Worm (Caenorhabditis elegans) whole organism, L3 larva: ENCODE results near the gene spig-7.
A peak's percentile ranks its signal among the peaks of the same experiment; 100 is the strongest.

Experiments
- ZK546.5 ChIP-seq: sonication (generic microtip); optimal IDR thresholded peaks from 2 replicates; lab custom pipeline; 2017; ENCODE audit warnings: missing biosample characterization, missing genetic modification characterization
- aly-2 ChIP-seq: fragments of 150-350 bp; optimal IDR thresholded peaks from 2 replicates; lab custom pipeline; 2014; ENCODE audit warnings: missing biosample characterization, missing genetic modification characterization
- ceh-16 ChIP-seq: sonication (generic microtip); optimal IDR thresholded peaks from 2 replicates; lab custom pipeline; 2017; ENCODE audit warnings: missing biosample characterization, missing genetic modification characterization
- ceh-28 ChIP-seq: fragments of 150-350 bp; optimal IDR thresholded peaks from 2 replicates; lab custom pipeline; 2014; ENCODE audit warnings: missing biosample characterization, missing genetic modification reagents, missing genetic modification characterization
- ceh-82 ChIP-seq: fragments of 150-350 bp; optimal IDR thresholded peaks from 2 replicates; lab custom pipeline; 2014; ENCODE audit warnings: missing biosample characterization, missing genetic modification characterization
- ceh-9 ChIP-seq: sonication (generic microtip); optimal IDR thresholded peaks from 2 replicates; lab custom pipeline; 2018; ENCODE audit warnings: missing biosample characterization, missing genetic modification characterization
- daf-12 ChIP-seq: fragments of 150-350 bp; optimal IDR thresholded peaks from 2 replicates; lab custom pipeline; 2014; ENCODE audit warnings: missing biosample characterization, missing genetic modification reagents, missing genetic modification characterization
- egl-27 ChIP-seq: sonication (generic microtip); optimal IDR thresholded peaks from 4 replicates; lab custom pipeline; 2017; ENCODE audit warnings: missing biosample characterization, missing genetic modification reagents, missing genetic modification characterization
- elt-1 ChIP-seq: fragments of 150-350 bp; optimal IDR thresholded peaks from 2 replicates; lab custom pipeline; 2014; ENCODE audit warnings: missing biosample characterization, missing genetic modification characterization
- elt-2 ChIP-seq: sonication (generic microtip); optimal IDR thresholded peaks from 2 replicates; lab custom pipeline; 2016; ENCODE audit warnings: missing genetic modification reagents, mild to moderate bottlenecking, missing genetic modification characterization, missing compliant biosample characterization
- elt-3 ChIP-seq, 3 experiments: fragments of 150-350 bp in 1 of 3; sonication (generic microtip) in 2 of 3; optimal IDR thresholded peaks; 2 replicates in 2 of 3; 4 replicates in 1 of 3; lab custom pipeline; 2014 to 2017; ENCODE audit warnings: missing biosample characterization in 3 of 3, missing genetic modification characterization in 3 of 3
- eor-1 ChIP-seq, 2 experiments: fragments of 150-350 bp; optimal IDR thresholded peaks; 2 replicates each; lab custom pipeline; 2014 to 2018; ENCODE audit warnings: missing biosample characterization in 2 of 2, missing genetic modification characterization in 2 of 2
- fos-1 ChIP-seq: fragments of 150-350 bp; optimal IDR thresholded peaks from 2 replicates; lab custom pipeline; 2014; ENCODE audit warnings: missing biosample characterization, missing genetic modification characterization
- hmg-11 ChIP-seq: sonication (generic microtip); optimal IDR thresholded peaks from 2 replicates; lab custom pipeline; 2016; ENCODE audit warnings: missing genetic modification characterization, missing compliant biosample characterization
- jun-1 ChIP-seq: fragments of 150-350 bp; optimal IDR thresholded peaks from 2 replicates; lab custom pipeline; 2014; ENCODE audit warnings: missing biosample characterization, missing genetic modification reagents, missing genetic modification characterization
- lin-15B ChIP-seq: fragments of 150-350 bp; optimal IDR thresholded peaks from 2 replicates; lab custom pipeline; 2014; ENCODE audit warnings: missing biosample characterization, missing genetic modification characterization
- lin-39 ChIP-seq: fragments of 150-350 bp; optimal IDR thresholded peaks from 2 replicates; lab custom pipeline; 2018; ENCODE audit warnings: missing biosample characterization, missing genetic modification reagents, missing genetic modification characterization
- lsy-12 ChIP-seq: sonication (generic microtip); optimal IDR thresholded peaks from 2 replicates; lab custom pipeline; 2016; ENCODE audit warnings: mild to moderate bottlenecking, missing genetic modification characterization, missing compliant biosample characterization
- mdl-1 ChIP-seq: fragments of 150-350 bp; optimal IDR thresholded peaks from 2 replicates; lab custom pipeline; 2014; ENCODE audit warnings: missing biosample characterization, missing genetic modification characterization
- mml-1 ChIP-seq: fragments of 150-350 bp; sonication (generic microtip); optimal IDR thresholded peaks from 3 replicates; lab custom pipeline; 2014; ENCODE audit warnings: missing biosample characterization, missing genetic modification characterization
- nfya-1 ChIP-seq: sonication (generic microtip); optimal IDR thresholded peaks from 2 replicates; lab custom pipeline; 2017; ENCODE audit warnings: missing genetic modification characterization, mild to moderate bottlenecking, missing compliant biosample characterization, antibody characterized with exemption, moderate library complexity; ENCODE audit not compliant: insufficient read depth
- nhr-11 ChIP-seq: fragments of 150-350 bp; optimal IDR thresholded peaks from 2 replicates; lab custom pipeline; 2014; ENCODE audit warnings: missing biosample characterization, missing genetic modification characterization
- nhr-12 ChIP-seq: fragments of 150-350 bp; optimal IDR thresholded peaks from 2 replicates; lab custom pipeline; 2014; ENCODE audit warnings: missing biosample characterization, missing genetic modification characterization
- nhr-23 ChIP-seq: fragments of 150-350 bp; optimal IDR thresholded peaks from 2 replicates; lab custom pipeline; 2014; ENCODE audit warnings: missing biosample characterization, missing genetic modification reagents, missing genetic modification characterization
- nhr-237 ChIP-seq: fragments of 150-350 bp; optimal IDR thresholded peaks from 2 replicates; lab custom pipeline; 2014; ENCODE audit warnings: missing biosample characterization, missing genetic modification characterization
- nhr-25 ChIP-seq: sonication (generic microtip); optimal IDR thresholded peaks from 2 replicates; lab custom pipeline; 2017; ENCODE audit warnings: missing biosample characterization, missing genetic modification characterization
- nhr-28 ChIP-seq: fragments of 150-350 bp; optimal IDR thresholded peaks from 2 replicates; lab custom pipeline; 2014; ENCODE audit warnings: missing biosample characterization, missing genetic modification characterization
- nhr-43 ChIP-seq: sonication (generic microtip); optimal IDR thresholded peaks from 2 replicates; lab custom pipeline; 2016; ENCODE audit warnings: mild to moderate bottlenecking, missing genetic modification characterization, missing compliant biosample characterization; ENCODE audit not compliant: poor library complexity, severe bottlenecking
- nhr-77 ChIP-seq: fragments of 150-350 bp; optimal IDR thresholded peaks from 2 replicates; lab custom pipeline; 2014; ENCODE audit warnings: missing biosample characterization, missing genetic modification characterization
- pha-4 ChIP-seq: fragments of 150-350 bp; optimal IDR thresholded peaks from 2 replicates; lab custom pipeline; 2014; ENCODE audit warnings: missing biosample characterization, missing genetic modification reagents, missing genetic modification characterization
- pqm-1 ChIP-seq: fragments of 150-350 bp; optimal IDR thresholded peaks from 2 replicates; lab custom pipeline; 2017; ENCODE audit warnings: missing biosample characterization, missing genetic modification characterization, inconsistent platforms
- snpc-4 ChIP-seq: fragments of 150-350 bp; optimal IDR thresholded peaks from 2 replicates; lab custom pipeline; 2014; ENCODE audit warnings: missing biosample characterization, missing genetic modification characterization
- tbx-2 ChIP-seq: sonication (generic microtip); optimal IDR thresholded peaks from 2 replicates; lab custom pipeline; 2016; ENCODE audit warnings: mild to moderate bottlenecking, missing genetic modification characterization, missing compliant biosample characterization
- unc-39 ChIP-seq: sonication (generic microtip); optimal IDR thresholded peaks from 4 replicates; lab custom pipeline; 2017; ENCODE audit warnings: missing biosample characterization, missing genetic modification characterization
- unc-62 ChIP-seq: fragments of 150-350 bp; sonication (generic microtip); optimal IDR thresholded peaks from 4 replicates; lab custom pipeline; 2014; ENCODE audit warnings: missing biosample characterization, missing genetic modification reagents, missing genetic modification characterization
- zag-1 ChIP-seq: fragments of 150-350 bp; optimal IDR thresholded peaks from 2 replicates; lab custom pipeline; 2014; ENCODE audit warnings: missing biosample characterization, missing genetic modification characterization
- ztf-11 ChIP-seq: fragments of 150-350 bp; optimal IDR thresholded peaks from 2 replicates; lab custom pipeline; 2014; ENCODE audit warnings: missing biosample characterization, missing genetic modification characterization
- ztf-4 ChIP-seq: fragments of 150-350 bp; optimal IDR thresholded peaks from 2 replicates; lab custom pipeline; 2014; ENCODE audit warnings: missing biosample characterization, missing genetic modification characterization

spig-7 gene

ce11 chrV:1451334-1451733, 43.2 kb upstream of the spig-7 start, which contains the start of gene srj-23:
srj-23 (plus strand) TSS chrV:1451634.
- TF ChIP-seq lsy-12 (tag; lab: Kevin White, UChicago) (no peak), lin-15B (no peak), nhr-11 (tag; lab: Kevin White, UChicago) (no peak), tbx-2 (no peak), aly-2 (tag; lab: Kevin White, UChicago) (no peak), mml-1 (tag; lab: Kevin White, UChicago) (no peak), nfya-1 (no peak), nhr-28 (no peak), elt-3 (tag; optimal IDR thresholded peaks at IDR 0.05; lab: Kevin White, UChicago) (no peak), ZK546.5 (tag; lab: Kevin White, UChicago) (no peak), zag-1 (tag; lab: Kevin White, UChicago) (no peak), ceh-9 (tag; lab: Kevin White, UChicago) (no peak), mdl-1 (tag; lab: Kevin White, UChicago) (no peak), nhr-43 (tag; lab: Kevin White, UChicago) (no peak), pqm-1 (tag; lab: Kevin White, UChicago) (no peak), daf-12 (tag; lab: Kevin White, UChicago) (no peak), nhr-23 (tag; lab: Kevin White, UChicago) (no peak), egl-27 (tag; lab: Kevin White, UChicago) (no peak), unc-39 (tag; lab: Kevin White, UChicago) (no peak), ztf-4 (tag; lab: Kevin White, UChicago) (no peak)

ce11 chrV:1454762-1455161, 39.8 kb upstream of the spig-7 start, which contains the start of gene chil-14:
chil-14 (plus strand) TSS chrV:1455062.
- TF ChIP-seq pqm-1 (tag; lab: Kevin White, UChicago) (no peak), ztf-4 (tag; lab: Kevin White, UChicago) (no peak), tbx-2 (no peak)

- TF ChIP-seq ceh-16 (tag; lab: Kevin White, UChicago) (no peak), unc-39 (tag; lab: Kevin White, UChicago) (no peak), snpc-4 (tag; lab: Kevin White, UChicago) (no peak), nhr-43 (tag; lab: Kevin White, UChicago) (no peak), pha-4 (no peak), lin-39 (tag; lab: Kevin White, UChicago) (no peak), tbx-2 (no peak), jun-1 (tag; lab: Kevin White, UChicago) (no peak), mml-1 (tag; lab: Kevin White, UChicago) (no peak), ztf-11 (tag; lab: Kevin White, UChicago) (no peak), ceh-9 (tag; lab: Kevin White, UChicago) (no peak)
Observed at ce11 chrV:1455280-1455679, 39.3 kb upstream of the spig-7 start.

- no peak for TF ChIP-seq nfya-1
- TF ChIP-seq elt-1 (tag; lab: Kevin White, UChicago) = no peak
- no peak for TF ChIP-seq ztf-11 (tag; lab: Kevin White, UChicago)
- TF ChIP-seq hmg-11 (tag; lab: Kevin White, UChicago) = no peak
- TF ChIP-seq nhr-12 = no peak
- no peak for TF ChIP-seq unc-62 (GFP tag; lab: Kevin White, UChicago)
- TF ChIP-seq pha-4 = peak; percentile 64
- peak; percentile 82 for TF ChIP-seq elt-2 (tag; lab: Kevin White, UChicago)
- TF ChIP-seq nhr-237 (tag; lab: Kevin White, UChicago) = no peak
- TF ChIP-seq nhr-77 (tag; lab: Kevin White, UChicago) = no peak
- no peak for TF ChIP-seq daf-12 (tag; lab: Kevin White, UChicago)
- no peak for TF ChIP-seq ceh-82 (tag; lab: Kevin White, UChicago)
- no peak for TF ChIP-seq lin-15B
- TF ChIP-seq tbx-2 = no peak
- TF ChIP-seq nhr-25 (tag; lab: Kevin White, UChicago) = no peak
- peak; percentile 72 for TF ChIP-seq jun-1 (tag; lab: Kevin White, UChicago)
- no peak for TF ChIP-seq aly-2 (tag; lab: Kevin White, UChicago)
- peak; percentile 98 for TF ChIP-seq pqm-1 (tag; lab: Kevin White, UChicago)
- no peak for TF ChIP-seq fos-1 (tag; lab: Kevin White, UChicago)
- no peak for TF ChIP-seq snpc-4 (tag; lab: Kevin White, UChicago)
- TF ChIP-seq egl-27 (tag; lab: Kevin White, UChicago) = no peak
- TF ChIP-seq eor-1 (tag; optimal IDR thresholded peaks at IDR 0.05; lab: Kevin White, UChicago) = no peak
- TF ChIP-seq ceh-28 (tag; lab: Kevin White, UChicago) = peak; percentile 20
Observed at ce11 chrV:1456614-1457013, 38.0 kb upstream of the spig-7 start.
